ENCODE assay signal across 3 worm cellular contexts in genomic region chrIII:8105771-8106170, ce11.
TF ChIP-seq lines count a peak whose summit lies in the region.

No protein-coding gene starts in this region.

TF ChIP-seq in whole organism, L1 larva, 84 proteins besides CTCF, POLR2A, EP300 and RAD21:
- TF ChIP-seq unc-62 (GFP tag; optimal IDR thresholded peaks at IDR 0.05; lab: Kevin White, UChicago) (no peak), efl-1 (optimal IDR thresholded peaks at IDR 0.05; lab: Kevin White, UChicago) (no peak), efl-1 (GFP tag; optimal IDR thresholded peaks at IDR 0.05 in 1 of 2; lab: Kevin White, UChicago) (peak in 1 of 2 experiments; percentile 88), unc-130 (tag; optimal IDR thresholded peaks at IDR 0.05; lab: Kevin White, UChicago) (no peak), zip-4 (GFP tag; optimal IDR thresholded peaks at IDR 0.05; lab: Kevin White, UChicago) (no peak), blmp-1 (tag; optimal IDR thresholded peaks at IDR 0.05; lab: Kevin White, UChicago) (peak; percentile 12)

TF ChIP-seq in whole organism, L2 larva, 48 proteins besides CTCF, POLR2A, EP300 and RAD21:
- TF ChIP-seq ZK546.5 (tag; optimal IDR thresholded peaks at IDR 0.05; lab: Kevin White, UChicago) (no peak), nhr-21 (tag; optimal IDR thresholded peaks at IDR 0.05; lab: Kevin White, UChicago) (peak; percentile 3)

TF ChIP-seq in whole organism, L3 larva, 47 proteins besides CTCF, POLR2A, EP300 and RAD21:
- TF ChIP-seq nhr-25 (tag; optimal IDR thresholded peaks at IDR 0.05; lab: Kevin White, UChicago) (peak; percentile 10), elt-3 (tag; optimal IDR thresholded peaks at IDR 0.05; lab: Kevin White, UChicago) (no peak)

Comparison
In these comparisons a context has a peak if more than half of its experiments do, and no peak if none do; other contexts are left out.
1. Of the 22 proteins assayed by ChIP-seq in both whole organism, L1 larva and whole organism, L2 larva: peak only in whole organism, L1 larva: blmp-1; only in whole organism, L2 larva: none; in both: none; in neither: 21.